Fruit fly (Drosophila melanogaster): ENCODE measurements around the gene Leash.

- TF ChIP-seq psq (GFP tag; optimal IDR thresholded peaks at IDR 0.05) (no peak), Dif (GFP tag; optimal IDR thresholded peaks at IDR 0.05; ENCODE audit: partially characterized antibody) (no peak), br (GFP tag; optimal IDR thresholded peaks at IDR 0.05) (no peak)
Observed at dm6 chr3R:10836924-10837323, 48.4 kb upstream of the Leash start.
